Worm (Caenorhabditis elegans) whole organism, mixed stage, embryonic: ENCODE measurements around the gene D2096.11.

Experiments
- mab-5 ChIP-seq: fragments of 150-350 bp; optimal IDR thresholded peaks from 2 replicates; lab custom pipeline; 2014; ENCODE audit warnings: missing biosample characterization, missing genetic modification characterization
- nhr-12 ChIP-seq: fragments of 150-350 bp; optimal IDR thresholded peaks from 2 replicates; lab custom pipeline; 2014; ENCODE audit warnings: missing biosample characterization, missing genetic modification characterization
- nhr-237 ChIP-seq: fragments of 150-350 bp; optimal IDR thresholded peaks from 2 replicates; lab custom pipeline; 2014; ENCODE audit warnings: missing biosample characterization, missing genetic modification characterization
- tbx-8 ChIP-seq: fragments of 200-800 bp; sonication (Bioruptor generic); optimal IDR thresholded peaks from 2 replicates; lab custom pipeline; 2018; ENCODE audit warnings: mild to moderate bottlenecking, missing genetic modification characterization, moderate library complexity, missing compliant biosample characterization

The D2096.11 gene

ce11 chrIV:8339636-8340035 lies 54.4 kb downstream of the D2096.11 start, which contains the start of gene lgc-6:
TSS of gene lgc-6 (plus strand) at chrIV:8339936.
- TF ChIP-seq mab-5 = no peak
- no peak for TF ChIP-seq nhr-12 (tag; lab: Kevin White, UChicago)
- no peak for TF ChIP-seq tbx-8 (GFP tag; lab: Kevin White, UChicago)
- no peak for TF ChIP-seq nhr-237
- TF ChIP-seq, all 35 proteins: peak for 0
